Fruit fly (Drosophila melanogaster) whole organism, embryonic: ENCODE measurements around the gene Gad1.

Source experiments
- Bgb ChIP-seq: fragments of 200-800 bp; sonication (Bioruptor generic); IDR thresholded peaks from 2 replicates; pipeline ENCODE4 v1.3.6; 2022; ENCODE audit warnings: missing biosample characterization, missing genetic modification characterization; ENCODE audit not compliant: partially characterized antibody
- CG10147 ChIP-seq: fragments of 200-800 bp; sonication (Bioruptor generic); optimal IDR thresholded peaks from 2 replicates; lab custom pipeline; 2019; ENCODE audit warnings: missing biosample characterization, mild to moderate bottlenecking, missing genetic modification characterization, moderate library complexity
- CG10431 ChIP-seq: fragments of 200-800 bp; sonication (Bioruptor generic); optimal IDR thresholded peaks from 3 replicates; lab custom pipeline; 2018; ENCODE audit warnings: missing biosample characterization, mild to moderate bottlenecking, missing genetic modification characterization
- CG13287 ChIP-seq: fragments of 200-800 bp; sonication (Bioruptor generic); IDR thresholded peaks from 2 replicates; pipeline ENCODE4 v1.3.6; 2022; ENCODE audit warnings: missing biosample characterization, missing genetic modification characterization; ENCODE audit not compliant: partially characterized antibody
- CG14710 ChIP-seq: fragments of 200-800 bp; sonication (Bioruptor generic); optimal IDR thresholded peaks from 3 replicates; lab custom pipeline; 2019; ENCODE audit warnings: missing biosample characterization, mild to moderate bottlenecking, missing genetic modification characterization, moderate library complexity
- CG14860 ChIP-seq: fragments of 200-800 bp; sonication (Bioruptor generic); IDR thresholded peaks from 3 replicates; pipeline ENCODE4 v1.3.6; 2022; ENCODE audit warnings: missing biosample characterization, missing genetic modification characterization; ENCODE audit not compliant: partially characterized antibody
- CG15479 ChIP-seq: fragments of 200-800 bp; sonication (Bioruptor generic); optimal IDR thresholded peaks from 3 replicates; lab custom pipeline; 2019; ENCODE audit warnings: missing biosample characterization, mild to moderate bottlenecking, missing genetic modification characterization, moderate library complexity
- CG17186 ChIP-seq: fragments of 200-800 bp; sonication (Bioruptor generic); optimal IDR thresholded peaks from 3 replicates; lab custom pipeline; 2017; ENCODE audit warnings: missing biosample characterization, missing genetic modification reagents, missing genetic modification characterization
- CG18599 ChIP-seq: fragments of 200-800 bp; sonication (Bioruptor generic); optimal IDR thresholded peaks from 3 replicates; lab custom pipeline; 2017; ENCODE audit warnings: missing biosample characterization, missing genetic modification characterization, mild to moderate bottlenecking, moderate library complexity, missing genetic modification reagents
- CG2678 ChIP-seq: fragments of 200-800 bp; sonication (Bioruptor generic); optimal IDR thresholded peaks from 3 replicates; lab custom pipeline; 2019; ENCODE audit warnings: missing biosample characterization, mild to moderate bottlenecking, missing genetic modification characterization, moderate library complexity
- CG31224 ChIP-seq: fragments of 200-800 bp; sonication (Bioruptor generic); IDR thresholded peaks from 2 replicates; pipeline ENCODE4 v1.3.6; 2022; ENCODE audit warnings: missing biosample characterization, missing genetic modification characterization
- CG31441 ChIP-seq: fragments of 200-800 bp; sonication (Bioruptor generic); IDR thresholded peaks from 2 replicates; pipeline ENCODE4 v1.3.6; 2022; ENCODE audit warnings: missing biosample characterization, missing genetic modification characterization
- CG3407 ChIP-seq: fragments of 200-800 bp; sonication (Bioruptor generic); optimal IDR thresholded peaks from 2 replicates; lab custom pipeline; 2018; ENCODE audit warnings: missing biosample characterization, mild to moderate bottlenecking, missing genetic modification characterization
- CG34422 ChIP-seq: fragments of 200-800 bp; sonication (Bioruptor generic); IDR thresholded peaks from 3 replicates; pipeline ENCODE4 v1.3.6; 2022; ENCODE audit warnings: missing biosample characterization, missing genetic modification characterization
- CG4404 ChIP-seq: fragments of 200-800 bp; sonication (Bioruptor generic); IDR thresholded peaks from 2 replicates; pipeline ENCODE4 v1.3.6; 2022; ENCODE audit warnings: missing biosample characterization, missing genetic modification characterization
- CG7963 ChIP-seq: fragments of 200-800 bp; sonication (Bioruptor generic); IDR thresholded peaks from 3 replicates; pipeline ENCODE4 v1.3.6; 2022; ENCODE audit warnings: missing biosample characterization, missing genetic modification characterization; ENCODE audit not compliant: partially characterized antibody
- CG8924 ChIP-seq: fragments of 200-800 bp; optimal IDR thresholded peaks from 3 replicates; lab custom pipeline; 2019; ENCODE audit warnings: missing biosample characterization, mild to moderate bottlenecking, missing genetic modification characterization, moderate library complexity
- CG9932 ChIP-seq: fragments of 200-800 bp; sonication (Bioruptor generic); IDR thresholded peaks from 2 replicates; pipeline ENCODE4 v1.3.6; 2022; ENCODE audit warnings: missing biosample characterization, missing genetic modification characterization
- CrebB ChIP-seq: fragments of 200-800 bp; sonication (Bioruptor generic); optimal IDR thresholded peaks from 3 replicates; lab custom pipeline; 2018; ENCODE audit warnings: missing biosample characterization, mild to moderate bottlenecking, missing genetic modification characterization
- Dp ChIP-seq: fragments of 200-800 bp; sonication (Bioruptor generic); optimal IDR thresholded peaks from 2 replicates; lab custom pipeline; 2018; ENCODE audit warnings: missing biosample characterization, mild to moderate bottlenecking, missing genetic modification characterization, moderate library complexity
- Ets65A ChIP-seq: fragments of 200-800 bp; sonication (Bioruptor generic); peaks from one replicate; lab custom pipeline; 2016; ENCODE audit warnings: missing biosample characterization, missing genetic modification characterization
- HLH3B ChIP-seq: fragments of 200-800 bp; sonication (Bioruptor generic); IDR thresholded peaks from 2 replicates; pipeline ENCODE4 v1.3.6; 2022; ENCODE audit warnings: missing biosample characterization, missing genetic modification characterization
- HmgZ ChIP-seq: fragments of 200-800 bp; sonication (Bioruptor generic); optimal IDR thresholded peaks from 2 replicates; lab custom pipeline; 2018; ENCODE audit warnings: missing biosample characterization, mild to moderate bottlenecking, missing genetic modification characterization
- Kr ChIP-seq: fragments of 200-800 bp; sonication (Bioruptor generic); optimal IDR thresholded peaks from 2 replicates; lab custom pipeline; 2017; ENCODE audit warnings: missing biosample characterization, mild to moderate bottlenecking, missing genetic modification characterization
- Med ChIP-seq: fragments of 200-800 bp; sonication (Bioruptor generic); peaks from one replicate; lab custom pipeline; 2016; ENCODE audit warnings: missing biosample characterization, missing genetic modification characterization, mild to moderate bottlenecking, inconsistent platforms, moderate library complexity
- Neu2 ChIP-seq: fragments of 200-800 bp; sonication (Bioruptor generic); optimal IDR thresholded peaks from 3 replicates; lab custom pipeline; 2016; ENCODE audit warnings: missing biosample characterization, missing genetic modification characterization, borderline replicate concordance
- Nf-YB ChIP-seq: fragments of 200-800 bp; sonication (Bioruptor generic); optimal IDR thresholded peaks from 3 replicates; lab custom pipeline; 2019; ENCODE audit warnings: missing biosample characterization, mild to moderate bottlenecking, missing genetic modification characterization, moderate library complexity
- Sry-β ChIP-seq: fragments of 200-800 bp; sonication (Bioruptor generic); optimal IDR thresholded peaks from 2 replicates; lab custom pipeline; 2018; ENCODE audit warnings: missing biosample characterization, mild to moderate bottlenecking, missing genetic modification characterization, moderate library complexity
- Stat92E ChIP-seq, 3 experiments: fragments of >200 bp in 2 of 3; fragments of 200-800 bp in 1 of 3; sonication (Bioruptor generic) in 1 of 3; optimal IDR thresholded peaks; 2 replicates each; lab custom pipeline; 2017 to 2019; ENCODE audit warnings: missing biosample characterization in 3 of 3, missing genetic modification characterization in 3 of 3, mild to moderate bottlenecking in 1 of 3, moderate library complexity in 1 of 3
- abd-A ChIP-seq: fragments of 200-800 bp; sonication (Bioruptor generic); optimal IDR thresholded peaks from 3 replicates; lab custom pipeline; 2019; ENCODE audit warnings: missing biosample characterization, mild to moderate bottlenecking, missing genetic modification characterization, moderate library complexity
- amos ChIP-seq: fragments of 200-800 bp; sonication (Bioruptor generic); IDR thresholded peaks from 2 replicates; pipeline ENCODE4 v1.3.6; 2022; ENCODE audit warnings: missing biosample characterization, missing genetic modification characterization; ENCODE audit not compliant: partially characterized antibody
- ci ChIP-seq: fragments of 200-800 bp; sonication (Bioruptor generic); IDR thresholded peaks from 3 replicates; pipeline ENCODE4 v1.3.6; 2022; ENCODE audit warnings: missing biosample characterization, missing genetic modification characterization
- dmrt11E ChIP-seq: fragments of 200-800 bp; sonication (Bioruptor generic); optimal IDR thresholded peaks from 3 replicates; lab custom pipeline; 2018; ENCODE audit warnings: missing biosample characterization, mild to moderate bottlenecking, missing genetic modification characterization, moderate library complexity
- en ChIP-seq: fragments of 200-800 bp; sonication (Bioruptor generic); optimal IDR thresholded peaks from 2 replicates; lab custom pipeline; 2016; ENCODE audit warnings: missing biosample characterization, missing genetic modification characterization
- fu2 ChIP-seq: fragments of 200-800 bp; sonication (Bioruptor generic); optimal IDR thresholded peaks from 2 replicates; lab custom pipeline; 2016; ENCODE audit warnings: missing biosample characterization, missing genetic modification characterization
- jing ChIP-seq: fragments of 200-800 bp; sonication (Bioruptor generic); optimal IDR thresholded peaks from 2 replicates; lab custom pipeline; 2018; ENCODE audit warnings: missing biosample characterization, mild to moderate bottlenecking, missing genetic modification characterization
- knrl ChIP-seq: fragments of 200-800 bp; sonication (Bioruptor generic); IDR thresholded peaks from 3 replicates; pipeline ENCODE4 v1.3.6; 2022; ENCODE audit warnings: missing biosample characterization, missing genetic modification characterization; ENCODE audit not compliant: partially characterized antibody
- nerfin-1 ChIP-seq: fragments of 200-800 bp; sonication (Bioruptor generic); optimal IDR thresholded peaks from 3 replicates; lab custom pipeline; 2019; ENCODE audit warnings: missing biosample characterization, mild to moderate bottlenecking, missing genetic modification characterization, moderate library complexity
- nerfin-2 ChIP-seq: fragments of 200-800 bp; sonication (Bioruptor generic); IDR thresholded peaks from 2 replicates; pipeline ENCODE4 v1.3.6; 2022; ENCODE audit warnings: missing biosample characterization, missing genetic modification characterization; ENCODE audit not compliant: partially characterized antibody
- pzg ChIP-seq: fragments of 200-800 bp; sonication (Bioruptor generic); optimal IDR thresholded peaks from 3 replicates; lab custom pipeline; 2018; ENCODE audit warnings: missing biosample characterization, mild to moderate bottlenecking, missing genetic modification characterization, moderate library complexity
- slou ChIP-seq: fragments of 200-800 bp; sonication (Bioruptor generic); optimal IDR thresholded peaks from 3 replicates; lab custom pipeline; 2016; ENCODE audit warnings: missing biosample characterization, missing genetic modification characterization
- sqz ChIP-seq: fragments of 200-800 bp; sonication (Bioruptor generic); optimal IDR thresholded peaks from 3 replicates; lab custom pipeline; 2018; ENCODE audit warnings: missing biosample characterization, mild to moderate bottlenecking, missing genetic modification characterization
- sr ChIP-seq: fragments of 200-800 bp; sonication (Bioruptor generic); IDR thresholded peaks from 3 replicates; pipeline ENCODE4 v1.3.6; 2022; ENCODE audit warnings: missing biosample characterization, missing genetic modification characterization
- tna ChIP-seq: fragments of 200-800 bp; sonication (Bioruptor generic); IDR thresholded peaks from 2 replicates; pipeline ENCODE4 v1.3.6; 2022; ENCODE audit warnings: missing biosample characterization, missing genetic modification characterization; ENCODE audit not compliant: partially characterized antibody
- trem ChIP-seq: fragments of 200-800 bp; optimal IDR thresholded peaks from 3 replicates; lab custom pipeline; 2019; ENCODE audit warnings: missing biosample characterization, mild to moderate bottlenecking, missing genetic modification characterization, moderate library complexity
- vnd ChIP-seq: fragments of 200-800 bp; sonication (Bioruptor generic); IDR thresholded peaks from 3 replicates; pipeline ENCODE4 v1.3.6; 2022; ENCODE audit warnings: missing biosample characterization, missing genetic modification characterization; ENCODE audit not compliant: partially characterized antibody
- zen2 ChIP-seq: fragments of 200-800 bp; sonication (Bioruptor generic); IDR thresholded peaks from 3 replicates; pipeline ENCODE4 v1.3.6; 2022; ENCODE audit warnings: missing biosample characterization, missing genetic modification characterization; ENCODE audit not compliant: partially characterized antibody

The Gad1 gene

DNA sequence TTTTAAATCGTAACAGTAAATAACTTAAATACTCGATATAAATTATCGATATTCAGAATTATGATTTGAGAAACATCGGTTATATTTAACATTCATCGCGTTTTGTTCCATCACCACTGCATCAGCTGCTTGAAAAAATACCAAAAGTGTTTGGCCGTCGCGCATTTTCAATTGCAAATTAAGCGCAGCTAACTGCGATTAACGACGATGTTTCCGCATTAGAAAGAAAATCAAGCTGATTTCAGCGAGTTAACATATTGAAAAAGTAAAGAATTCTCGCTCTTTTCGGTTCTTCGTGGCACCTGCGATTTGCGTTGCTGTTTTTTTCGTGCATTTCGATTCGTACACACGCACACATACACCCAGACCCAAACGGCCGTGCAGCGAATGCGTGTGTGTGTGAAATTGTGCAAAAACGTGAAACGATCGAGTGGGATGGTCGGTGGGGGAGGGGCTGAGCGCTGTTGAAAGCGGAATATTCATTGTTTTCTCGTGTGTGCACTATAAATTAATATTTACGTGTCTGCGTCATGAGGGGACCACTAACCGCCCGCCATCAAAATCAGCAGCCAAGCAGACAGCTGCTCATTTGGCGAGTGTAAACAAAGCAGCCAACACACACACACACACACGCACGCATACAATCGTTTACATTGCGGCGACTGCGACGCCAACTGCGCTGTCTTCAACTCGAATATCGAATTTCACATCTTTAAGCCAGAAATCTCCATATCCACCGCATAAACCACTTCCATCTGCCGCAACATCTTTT lies 19.7 kb upstream of the Gad1 start, which contains the start of gene Ack (continued):
- TF ChIP-seq CrebB (tag; lab: Kevin White, UChicago) (no peak), HmgZ (no peak), nerfin-2 (GFP tag; lab: Robert Waterston, UW) (peak; percentile 65), Sry-β (GFP tag; lab: Kevin White, UChicago) (no peak), sqz (GFP tag; lab: Kevin White, UChicago) (peak; percentile 46), jing (GFP tag; lab: Kevin White, UChicago) (no peak), CG14860 (GFP tag; lab: Robert Waterston, UW) (peak; percentile 67), CG10431 (GFP tag; lab: Kevin White, UChicago) (no peak), CG7963 (GFP tag; lab: Robert Waterston, UW) (peak; percentile 58), sr (GFP tag; lab: Robert Waterston, UW) (peak; percentile 40; the same call in 1 of the 3 replicates), trem (tag; lab: Kevin White, UChicago) (no peak), CG17186 (GFP tag; lab: Kevin White, UChicago) (peak; percentile 43), CG10147 (no peak), CG34422 (GFP tag; lab: Robert Waterston, UW) (0 out of 3 replicates have a peak, but pooled peaks have one; percentile 46), Bgb (GFP tag; lab: Robert Waterston, UW) (peak; percentile 87), CG14710 (peak; percentile 80), ci (GFP tag; lab: Robert Waterston, UW) (0 out of 3 replicates have a peak, but pooled peaks have one; percentile 23), amos (GFP tag; lab: Robert Waterston, UW) (peak; percentile 94), tna (GFP tag; lab: Robert Waterston, UW) (peak; percentile 51), abd-A (tag; lab: Kevin White, UChicago) (peak; percentile 16), CG15479 (peak; percentile 91), CG3407 (GFP tag; lab: Kevin White, UChicago) (no peak), HLH3B (GFP tag; lab: Robert Waterston, UW) (no peak; the same call in 1 of the 2 replicates), Dp (GFP tag; lab: Kevin White, UChicago) (peak; percentile 58), pzg (GFP tag; lab: Kevin White, UChicago) (peak; percentile 64), zen2 (GFP tag; lab: Robert Waterston, UW) (no peak; the same call in 1 of the 3 replicates), CG31441 (GFP tag; lab: Robert Waterston, UW) (no peak), fu2 (GFP tag; lab: Kevin White, UChicago) (no peak), Med (GFP tag; lab: Kevin White, UChicago) (peak; percentile 58), CG2678 (no peak), CG18599 (GFP tag; lab: Kevin White, UChicago) (no peak), vnd (GFP tag; lab: Robert Waterston, UW) (peak; percentile 72), Ets65A (peak; percentile 71), slou (no peak), Kr (GFP tag; lab: Kevin White, UChicago) (no peak), nerfin-1 (tag; lab: Kevin White, UChicago) (peak; percentile 58), dmrt11E (no peak), CG9932 (GFP tag; lab: Robert Waterston, UW) (peak; percentile 23; the same call in 1 of the 2 replicates), Neu2 (no peak), knrl (GFP tag; lab: Robert Waterston, UW) (peak; percentile 80), CG31224 (GFP tag; lab: Robert Waterston, UW) (no peak), Nf-YB (GFP tag; lab: Kevin White, UChicago) (peak; percentile 0), Stat92E (GFP tag; optimal IDR thresholded peaks at IDR 0.05; lab: Kevin White, UChicago) (no peak), CG13287 (GFP tag; lab: Robert Waterston, UW) (peak; percentile 82), CG4404 (GFP tag; lab: Robert Waterston, UW) (no peak), CG8924 (tag; lab: Kevin White, UChicago) (peak; percentile 49), en (GFP tag; lab: Kevin White, UChicago) (no peak)
